Fruit fly (Drosophila melanogaster) whole organism, prepupa: ENCODE data around the gene CG15894.

Source experiments
- Blimp-1 ChIP-seq: fragments of 200-800 bp; sonication (Bioruptor generic); optimal IDR thresholded peaks from 3 replicates; lab custom pipeline; 2017; ENCODE audit warnings: missing biosample characterization, missing genetic modification characterization, mild to moderate bottlenecking, moderate library complexity, missing genetic modification reagents
- CG10631 ChIP-seq: fragments of 200-800 bp; sonication (Bioruptor generic); optimal IDR thresholded peaks from 2 replicates; lab custom pipeline; 2016; ENCODE audit warnings: missing biosample characterization, missing genetic modification characterization
- CG10669 ChIP-seq: fragments of 200-800 bp; sonication (Bioruptor generic); optimal IDR thresholded peaks from 3 replicates; lab custom pipeline; 2018; ENCODE audit warnings: missing biosample characterization, mild to moderate bottlenecking, missing genetic modification characterization, moderate library complexity
- CG11294 ChIP-seq: fragments of 200-800 bp; sonication (Bioruptor generic); IDR thresholded peaks from 2 replicates; pipeline ENCODE4 v1.3.6; 2022; ENCODE audit warnings: missing biosample characterization, missing genetic modification characterization
- CG11762 ChIP-seq: fragments of 200-800 bp; sonication (Bioruptor generic); optimal IDR thresholded peaks from 3 replicates; lab custom pipeline; 2016; ENCODE audit warnings: missing biosample characterization, missing genetic modification characterization; ENCODE audit not compliant: insufficient read depth
- CG11902 ChIP-seq: fragments of 200-800 bp; sonication (Bioruptor generic); optimal IDR thresholded peaks from 3 replicates; lab custom pipeline; 2016; ENCODE audit warnings: missing biosample characterization, missing genetic modification characterization
- CG16779 ChIP-seq: fragments of 200-800 bp; sonication (Bioruptor generic); optimal IDR thresholded peaks from 3 replicates; lab custom pipeline; 2017; ENCODE audit warnings: missing biosample characterization, mild to moderate bottlenecking, missing genetic modification characterization
- CG3032 ChIP-seq: fragments of 200-800 bp; optimal IDR thresholded peaks from 2 replicates; lab custom pipeline; 2019; ENCODE audit warnings: missing biosample characterization, mild to moderate bottlenecking, missing genetic modification characterization, moderate library complexity
- CG31627 ChIP-seq: fragments of 200-800 bp; sonication (Bioruptor generic); optimal IDR thresholded peaks from 3 replicates; lab custom pipeline; 2016; ENCODE audit warnings: missing biosample characterization, missing genetic modification characterization
- CG32006 ChIP-seq: fragments of 200-800 bp; sonication (Bioruptor generic); optimal IDR thresholded peaks from 3 replicates; lab custom pipeline; 2017; ENCODE audit warnings: missing biosample characterization, mild to moderate bottlenecking, missing genetic modification characterization
- CG34406 ChIP-seq: fragments of 200-800 bp; sonication (Bioruptor generic); optimal IDR thresholded peaks from 3 replicates; lab custom pipeline; 2016; ENCODE audit warnings: missing biosample characterization, missing genetic modification characterization
- CG4318 ChIP-seq: fragments of 200-800 bp; sonication (Bioruptor generic); optimal IDR thresholded peaks from 3 replicates; lab custom pipeline; 2017; ENCODE audit warnings: missing biosample characterization, mild to moderate bottlenecking, missing genetic modification characterization
- CG6163 ChIP-seq: fragments of 200-800 bp; sonication (Bioruptor generic); IDR thresholded peaks from 3 replicates; pipeline ENCODE4 v1.3.6; 2022; ENCODE audit warnings: missing biosample characterization, missing genetic modification characterization
- CG6792 ChIP-seq: fragments of 200-800 bp; sonication (Bioruptor generic); optimal IDR thresholded peaks from 3 replicates; lab custom pipeline; 2016; ENCODE audit warnings: missing biosample characterization, missing genetic modification characterization
- CG6808 ChIP-seq: fragments of 200-800 bp; sonication (Bioruptor generic); optimal IDR thresholded peaks from 3 replicates; lab custom pipeline; 2017; ENCODE audit warnings: missing biosample characterization, missing genetic modification characterization, mild to moderate bottlenecking, moderate library complexity, missing genetic modification reagents
- CG8119 ChIP-seq: fragments of 200-800 bp; sonication (Bioruptor generic); IDR thresholded peaks from 3 replicates; pipeline ENCODE4 v1.3.6; 2022; ENCODE audit warnings: missing biosample characterization, missing genetic modification characterization
- CG8319 ChIP-seq: fragments of 200-800 bp; sonication (Bioruptor generic); optimal IDR thresholded peaks from 3 replicates; lab custom pipeline; 2016; ENCODE audit warnings: missing biosample characterization, missing genetic modification characterization
- CG8632 ChIP-seq: fragments of 200-800 bp; sonication (Bioruptor generic); optimal IDR thresholded peaks from 3 replicates; lab custom pipeline; 2016; ENCODE audit warnings: missing biosample characterization, missing genetic modification characterization
- CG9139 ChIP-seq: fragments of 200-800 bp; sonication (Bioruptor generic); optimal IDR thresholded peaks from 3 replicates; lab custom pipeline; 2017; ENCODE audit warnings: missing biosample characterization, mild to moderate bottlenecking, missing genetic modification characterization
- Eip75B ChIP-seq: fragments of 200-800 bp; sonication (Bioruptor generic); optimal IDR thresholded peaks from 3 replicates; lab custom pipeline; 2016; ENCODE audit warnings: missing biosample characterization, missing genetic modification characterization
- Eip78C ChIP-seq: fragments of 200-800 bp; sonication (Bioruptor generic); peaks from one replicate; lab custom pipeline; 2016; ENCODE audit warnings: missing biosample characterization, missing genetic modification characterization
- Eip93F ChIP-seq: fragments of 200-800 bp; sonication (Bioruptor generic); optimal IDR thresholded peaks from 2 replicates; lab custom pipeline; 2016; ENCODE audit warnings: missing biosample characterization, mild to moderate bottlenecking, missing genetic modification characterization
- Ets96B ChIP-seq: fragments of 200-800 bp; optimal IDR thresholded peaks from 2 replicates; lab custom pipeline; 2019; ENCODE audit warnings: missing biosample characterization, mild to moderate bottlenecking, missing genetic modification characterization, moderate library complexity
- Hr38 ChIP-seq: sonication (Bioruptor generic); optimal IDR thresholded peaks from 2 replicates; lab custom pipeline; 2016; ENCODE audit warnings: missing biosample characterization, missing genetic modification characterization
- Hr39 ChIP-seq: fragments of 200-800 bp; sonication (Bioruptor generic); optimal IDR thresholded peaks from 2 replicates; lab custom pipeline; 2016; ENCODE audit warnings: missing biosample characterization, missing genetic modification characterization
- Hr4 ChIP-seq: fragments of 200-800 bp; sonication (Bioruptor generic); optimal IDR thresholded peaks from 3 replicates; lab custom pipeline; 2016; ENCODE audit warnings: missing biosample characterization, missing genetic modification characterization
- Lpt ChIP-seq: fragments of 200-800 bp; sonication (Bioruptor generic); optimal IDR thresholded peaks from 3 replicates; lab custom pipeline; 2016; ENCODE audit warnings: missing biosample characterization, missing genetic modification characterization
- Met ChIP-seq: fragments of 200-800 bp; sonication (Bioruptor generic); optimal IDR thresholded peaks from 3 replicates; lab custom pipeline; 2016; ENCODE audit warnings: missing biosample characterization, missing genetic modification characterization
- Smox ChIP-seq: fragments of 200-800 bp; sonication (Bioruptor generic); optimal IDR thresholded peaks from 3 replicates; lab custom pipeline; 2016; ENCODE audit warnings: missing biosample characterization, missing genetic modification characterization
- Sox102F ChIP-seq: fragments of 200-800 bp; sonication (Bioruptor generic); optimal IDR thresholded peaks from 2 replicates; lab custom pipeline; 2016; ENCODE audit warnings: missing biosample characterization, mild to moderate bottlenecking, missing genetic modification characterization
- Sox14 ChIP-seq: fragments of 200-800 bp; sonication (Bioruptor generic); optimal IDR thresholded peaks from 3 replicates; lab custom pipeline; 2016; ENCODE audit warnings: missing biosample characterization, missing genetic modification characterization
- achi ChIP-seq: fragments of 200-800 bp; sonication (Bioruptor generic); optimal IDR thresholded peaks from 3 replicates; lab custom pipeline; 2016; ENCODE audit warnings: missing biosample characterization, missing genetic modification characterization
- acj6 ChIP-seq: fragments of 200-800 bp; sonication (Bioruptor generic); optimal IDR thresholded peaks from 3 replicates; lab custom pipeline; 2016; ENCODE audit warnings: missing biosample characterization, missing genetic modification characterization
- dac ChIP-seq: fragments of 200-800 bp; sonication (Bioruptor generic); optimal IDR thresholded peaks from 2 replicates; lab custom pipeline; 2017; ENCODE audit warnings: missing biosample characterization, mild to moderate bottlenecking, missing genetic modification characterization
- dsx ChIP-seq: fragments of 200-800 bp; optimal IDR thresholded peaks from 3 replicates; lab custom pipeline; 2019; ENCODE audit warnings: missing biosample characterization, mild to moderate bottlenecking, missing genetic modification characterization, moderate library complexity; ENCODE audit not compliant: poor library complexity, severe bottlenecking
- eg ChIP-seq: fragments of 200-800 bp; sonication (Bioruptor generic); IDR thresholded peaks from 3 replicates; pipeline ENCODE4 v1.3.6; 2022; ENCODE audit warnings: missing biosample characterization, missing genetic modification characterization
- esn ChIP-seq: fragments of 200-800 bp; sonication (Bioruptor generic); optimal IDR thresholded peaks from 2 replicates; lab custom pipeline; 2016; ENCODE audit warnings: missing biosample characterization, mild to moderate bottlenecking, missing genetic modification characterization, moderate library complexity
- fd59A ChIP-seq: fragments of 200-800 bp; sonication (Bioruptor generic); optimal IDR thresholded peaks from 2 replicates; lab custom pipeline; 2017; ENCODE audit warnings: missing biosample characterization, mild to moderate bottlenecking, missing genetic modification characterization, missing genetic modification reagents
- fd85E ChIP-seq: fragments of 200-800 bp; sonication (Bioruptor generic); optimal IDR thresholded peaks from 3 replicates; lab custom pipeline; 2016; ENCODE audit warnings: missing biosample characterization, missing genetic modification characterization
- fkh ChIP-seq: fragments of 200-800 bp; sonication (Bioruptor generic); optimal IDR thresholded peaks from 3 replicates; lab custom pipeline; 2017; ENCODE audit warnings: missing biosample characterization, mild to moderate bottlenecking, missing genetic modification characterization, moderate library complexity
- lz ChIP-seq: fragments of 200-800 bp; sonication (Bioruptor generic); optimal IDR thresholded peaks from 3 replicates; lab custom pipeline; 2016; ENCODE audit warnings: missing biosample characterization, missing genetic modification characterization
- spab ChIP-seq: fragments of 200-800 bp; sonication (Bioruptor generic); optimal IDR thresholded peaks from 2 replicates; lab custom pipeline; 2017; ENCODE audit warnings: missing biosample characterization, mild to moderate bottlenecking, missing genetic modification characterization, missing genetic modification reagents
- ss ChIP-seq, 2 experiments: fragments of 200-800 bp; sonication (Bioruptor generic); optimal IDR thresholded peaks; 2 replicates in 1 of 2; 3 replicates in 1 of 2; lab custom pipeline; 2017 to 2018; ENCODE audit warnings: mild to moderate bottlenecking in 2 of 2, missing biosample characterization in 2 of 2, missing genetic modification characterization in 2 of 2, moderate library complexity in 1 of 2
- svp ChIP-seq: fragments of 200-800 bp; sonication (Bioruptor generic); peaks from one replicate; lab custom pipeline; 2016; ENCODE audit warnings: missing biosample characterization, missing genetic modification characterization
- topi ChIP-seq: fragments of 200-800 bp; sonication (Bioruptor generic); optimal IDR thresholded peaks from 3 replicates; lab custom pipeline; 2016; ENCODE audit warnings: missing biosample characterization, missing genetic modification characterization
- vri ChIP-seq: fragments of 200-800 bp; sonication (Bioruptor generic); optimal IDR thresholded peaks from 3 replicates; lab custom pipeline; 2016; ENCODE audit warnings: missing biosample characterization, mild to moderate bottlenecking, missing genetic modification characterization

Gene CG15894

DNA sequence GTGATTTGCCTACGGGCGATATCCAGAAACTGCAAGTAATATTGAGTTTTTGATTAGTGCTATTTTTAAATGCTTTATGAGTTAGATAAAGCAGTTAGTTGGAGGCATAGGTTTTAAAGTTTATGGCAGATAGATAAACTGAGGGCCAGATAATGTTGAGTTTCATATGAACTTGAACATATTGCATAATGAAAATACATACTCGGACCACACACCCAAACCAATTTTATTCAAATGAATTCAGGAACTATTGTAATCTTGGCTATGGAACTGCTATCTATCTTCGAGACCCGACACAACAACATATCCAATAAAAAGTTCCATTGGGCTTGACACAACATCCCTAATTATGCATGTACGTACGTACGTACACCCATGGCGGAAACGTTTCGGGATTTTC lies 49.3 kb upstream of the CG15894 start:
- no peak for TF ChIP-seq CG8632 (GFP tag; lab: Kevin White, UChicago)
- no peak for TF ChIP-seq CG32006 (GFP tag; lab: Kevin White, UChicago)
- no peak for TF ChIP-seq spab (GFP tag; lab: Kevin White, UChicago)
- no peak for TF ChIP-seq Hr39 (GFP tag; lab: Kevin White, UChicago)
- no peak for TF ChIP-seq CG11902 (GFP tag; lab: Kevin White, UChicago)
- no peak for TF ChIP-seq Eip93F (GFP tag; lab: Kevin White, UChicago)
- TF ChIP-seq Eip78C (GFP tag; lab: Kevin White, UChicago) = no peak
- TF ChIP-seq topi (GFP tag; lab: Kevin White, UChicago) = no peak
- TF ChIP-seq Smox (GFP tag; lab: Kevin White, UChicago) = no peak
- TF ChIP-seq Met (GFP tag; lab: Kevin White, UChicago) = no peak
- no peak for TF ChIP-seq CG16779 (tag; lab: Kevin White, UChicago)
- no peak for TF ChIP-seq CG6792 (GFP tag; lab: Kevin White, UChicago)
- TF ChIP-seq Lpt = no peak
- no peak for TF ChIP-seq achi (GFP tag; lab: Kevin White, UChicago)
- TF ChIP-seq lz = no peak
- no peak for TF ChIP-seq CG11294 (GFP tag; lab: Robert Waterston, UW)
- TF ChIP-seq fkh (GFP tag; lab: Kevin White, UChicago) = no peak
- no peak for TF ChIP-seq Eip75B (GFP tag; lab: Kevin White, UChicago)
- TF ChIP-seq fd85E (GFP tag; lab: Kevin White, UChicago) = no peak

DNA sequence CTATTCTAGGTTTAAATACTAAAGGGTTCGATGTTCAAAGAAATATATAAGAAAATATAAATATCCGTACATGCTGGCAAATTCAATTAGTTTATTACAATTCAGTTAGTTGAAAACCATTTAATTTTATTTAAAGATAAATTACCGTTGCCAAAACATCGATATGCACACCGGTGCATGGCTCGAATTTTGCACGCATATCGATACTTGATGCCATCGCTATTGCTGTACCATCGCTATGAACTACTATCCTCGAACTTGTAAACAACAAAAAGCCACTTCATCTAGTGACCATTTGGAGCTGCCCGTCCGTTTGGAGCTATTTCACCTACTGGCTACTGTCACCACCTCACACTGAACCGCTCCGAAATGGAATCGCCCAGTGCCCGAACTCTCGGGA lies 48.1 kb upstream of the CG15894 start, which contains the start of gene Josd:
TSS of gene Josd (plus strand) at position 270 of the 400 bp plus-strand sequence.
- TF ChIP-seq Eip78C (GFP tag; lab: Kevin White, UChicago) = peak; percentile 47
- peak; percentile 37 for TF ChIP-seq fkh (GFP tag; lab: Kevin White, UChicago)
- no peak for TF ChIP-seq dac (GFP tag; lab: Kevin White, UChicago)
- no peak for TF ChIP-seq achi (GFP tag; lab: Kevin White, UChicago)
- no peak for TF ChIP-seq Sox14
- 0 out of 3 replicates have a peak, but pooled peaks have one; percentile 18 for TF ChIP-seq eg (GFP tag; lab: Robert Waterston, UW)
- TF ChIP-seq esn (GFP tag; lab: Kevin White, UChicago) = peak; percentile 30
- no peak for TF ChIP-seq CG10631 (GFP tag; lab: Kevin White, UChicago)
- TF ChIP-seq topi (GFP tag; lab: Kevin White, UChicago) = peak; percentile 17

DNA sequence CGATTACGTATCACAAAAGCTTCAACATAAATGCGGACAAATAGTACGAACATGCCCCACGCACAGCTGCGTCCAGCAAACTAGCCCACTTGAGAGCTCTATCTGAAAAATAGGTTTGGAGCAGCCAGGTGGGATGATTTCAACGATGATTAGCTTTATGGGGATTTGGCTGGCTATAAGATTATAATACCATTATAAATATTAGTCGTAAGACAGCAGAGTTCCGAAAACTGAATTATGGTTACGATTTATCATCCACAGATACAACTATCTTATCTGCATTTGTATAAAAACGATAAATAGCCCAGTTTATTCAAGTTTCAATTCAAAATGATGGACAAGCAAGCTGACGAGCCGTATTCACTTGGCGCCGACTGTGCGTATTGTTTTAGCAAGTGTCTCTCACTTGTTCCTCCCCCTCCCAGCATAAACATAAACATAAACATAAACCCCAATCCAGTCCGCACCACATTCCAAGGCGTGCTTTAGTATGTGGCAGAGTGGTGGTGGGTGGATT lies 45.3 kb upstream of the CG15894 start:
- TF ChIP-seq Smox (GFP tag; lab: Kevin White, UChicago) (no peak), CG6808 (GFP tag; lab: Kevin White, UChicago) (peak; percentile 22), CG34406 (GFP tag; lab: Kevin White, UChicago) (no peak), CG31627 (GFP tag; lab: Kevin White, UChicago) (no peak), fd59A (peak; percentile 18), eg (GFP tag; lab: Robert Waterston, UW) (peak; percentile 53; the same call in 2 of the 3 replicates), CG6163 (GFP tag; lab: Robert Waterston, UW) (no peak), Eip75B (GFP tag; lab: Kevin White, UChicago) (peak; percentile 16), Sox102F (GFP tag; lab: Kevin White, UChicago) (no peak), Hr39 (GFP tag; lab: Kevin White, UChicago) (no peak), Eip93F (GFP tag; lab: Kevin White, UChicago) (no peak), Blimp-1 (GFP tag; lab: Kevin White, UChicago) (no peak), CG4318 (GFP tag; lab: Kevin White, UChicago) (peak; percentile 11), Lpt (peak; percentile 24), CG9139 (GFP tag; lab: Kevin White, UChicago) (no peak), CG8319 (GFP tag; lab: Kevin White, UChicago) (peak; percentile 14), acj6 (GFP tag; lab: Kevin White, UChicago) (peak; percentile 21), dsx (peak; percentile 1), ss (GFP tag; optimal IDR thresholded peaks at IDR 0.05; lab: Kevin White, UChicago) (peak in 1 of 2 experiments; percentile 10), Hr4 (GFP tag; lab: Kevin White, UChicago) (peak; percentile 67), vri (no peak), CG8119 (GFP tag; lab: Robert Waterston, UW) (peak; percentile 64; the same call in 2 of the 3 replicates), CG10669 (GFP tag; lab: Kevin White, UChicago) (peak; percentile 21), Ets96B (tag; lab: Kevin White, UChicago) (peak; percentile 36), CG3032 (peak; percentile 5), CG11762 (GFP tag; lab: Kevin White, UChicago) (peak; percentile 15), Hr38 (GFP tag; lab: Kevin White, UChicago) (no peak), svp (GFP tag; lab: Kevin White, UChicago) (peak; percentile 68), fkh (GFP tag; lab: Kevin White, UChicago) (peak; percentile 68), Eip78C (GFP tag; lab: Kevin White, UChicago) (peak; percentile 88)
